Worm (Caenorhabditis elegans) whole organism, L4 larva: ENCODE data around the gene str-246.
A peak's percentile ranks its signal among the peaks of the same experiment; 100 is the strongest.

Source experiments
- F10B5.3 ChIP-seq: sonication (generic microtip); optimal IDR thresholded peaks from 2 replicates; lab custom pipeline; 2016; ENCODE audit warnings: mild to moderate bottlenecking, missing genetic modification characterization, missing compliant biosample characterization
- F26F4.8 ChIP-seq: fragments of 200-800 bp; sonication (Bioruptor generic); conservative IDR thresholded peaks from 2 replicates; pipeline ENCODE4 v1.3.6; 2022; ENCODE audit warnings: missing genetic modification characterization, missing compliant biosample characterization
- F44E2.7 ChIP-seq: fragments of 200-800 bp; sonication (Bioruptor generic); IDR thresholded peaks from 2 replicates; pipeline ENCODE4 v2.1.2; 2022; ENCODE audit warnings: missing genetic modification characterization, missing compliant biosample characterization
- F49E8.2 ChIP-seq: sonication (generic microtip); optimal IDR thresholded peaks from 2 replicates; lab custom pipeline; 2016; ENCODE audit warnings: missing compliant biosample characterization, mild to moderate bottlenecking, missing genetic modification characterization, borderline replicate concordance
- Y48G9A.11 ChIP-seq: fragments of 200-800 bp; sonication (Bioruptor generic); IDR thresholded peaks from 2 replicates; pipeline ENCODE4 v1.3.6; 2022; ENCODE audit warnings: missing genetic modification reagents, missing genetic modification characterization, missing compliant biosample characterization
- Y75B8A.6 ChIP-seq: fragments of 200-800 bp; sonication (Bioruptor generic); IDR thresholded peaks from 2 replicates; pipeline ENCODE4 v1.3.6; 2022; ENCODE audit warnings: missing genetic modification reagents, missing genetic modification characterization, missing compliant biosample characterization
- ZK337.2 ChIP-seq: fragments of 200-800 bp; sonication (Bioruptor generic); IDR thresholded peaks from 2 replicates; pipeline ENCODE4 v1.3.6; 2022; ENCODE audit warnings: missing genetic modification reagents, missing genetic modification characterization, missing compliant biosample characterization
- ama-1 ChIP-seq: fragments of 150-350 bp; optimal IDR thresholded peaks from 2 replicates; lab custom pipeline; 2014; ENCODE audit warnings: inconsistent platforms, mixed read lengths
- arid-1 ChIP-seq: fragments of 200-800 bp; sonication (Bioruptor generic); conservative IDR thresholded peaks from 2 replicates; pipeline ENCODE4 v1.3.6; 2022; ENCODE audit warnings: missing genetic modification reagents, missing genetic modification characterization, missing compliant biosample characterization
- ceh-28 ChIP-seq: fragments of 150-350 bp; optimal IDR thresholded peaks from 2 replicates; lab custom pipeline; 2014; ENCODE audit warnings: missing biosample characterization, missing genetic modification reagents, missing genetic modification characterization
- ceh-32 ChIP-seq: sonication (generic microtip); optimal IDR thresholded peaks from 2 replicates; lab custom pipeline; 2016; ENCODE audit warnings: mild to moderate bottlenecking, missing genetic modification characterization, missing compliant biosample characterization; ENCODE audit not compliant: poor library complexity
- cey-2 ChIP-seq: sonication (generic microtip); optimal IDR thresholded peaks from 3 replicates; lab custom pipeline; 2017; ENCODE audit warnings: missing genetic modification characterization, mild to moderate bottlenecking, missing compliant biosample characterization, antibody characterized with exemption, borderline replicate concordance; ENCODE audit not compliant: insufficient read depth
- dmd-6 ChIP-seq: fragments of 200-800 bp; sonication (Bioruptor generic); IDR thresholded peaks from 2 replicates; pipeline ENCODE4 v1.3.6; 2022; ENCODE audit warnings: missing genetic modification reagents, missing genetic modification characterization, missing compliant biosample characterization
- dmd-9 ChIP-seq: fragments of 200-800 bp; sonication (Bioruptor generic); IDR thresholded peaks from 2 replicates; pipeline ENCODE4 v1.3.6; 2022; ENCODE audit warnings: missing genetic modification reagents, missing genetic modification characterization, missing compliant biosample characterization
- dpl-1 ChIP-seq: fragments of 150-350 bp; optimal IDR thresholded peaks from 2 replicates; lab custom pipeline; 2014; ENCODE audit warnings: missing biosample characterization, missing genetic modification reagents, missing genetic modification characterization
- egl-27 ChIP-seq: sonication (generic microtip); optimal IDR thresholded peaks from 3 replicates; lab custom pipeline; 2017; ENCODE audit warnings: missing biosample characterization, missing genetic modification reagents, missing genetic modification characterization
- egl-43 ChIP-seq: fragments of 200-800 bp; sonication (Bioruptor generic); IDR thresholded peaks from 2 replicates; pipeline ENCODE4 v1.3.6; 2022; ENCODE audit warnings: missing genetic modification reagents, missing genetic modification characterization, missing compliant biosample characterization
- fos-1 ChIP-seq: fragments of 150-350 bp; optimal IDR thresholded peaks from 2 replicates; lab custom pipeline; 2014; ENCODE audit warnings: missing biosample characterization, missing genetic modification characterization
- gei-8 ChIP-seq: fragments of 200-800 bp; sonication (Bioruptor generic); optimal IDR thresholded peaks from 2 replicates; lab custom pipeline; 2018; ENCODE audit warnings: mild to moderate bottlenecking, missing genetic modification characterization, missing compliant biosample characterization
- hif-1 ChIP-seq, 2 experiments: sonication (generic microtip); optimal IDR thresholded peaks; 2 replicates each; lab custom pipeline; 2016 to 2017; ENCODE audit warnings: missing compliant biosample characterization in 2 of 2, missing genetic modification characterization in 2 of 2, missing genetic modification reagents in 2 of 2, missing genotype in 2 of 2, mild to moderate bottlenecking in 1 of 2
- hlh-30 ChIP-seq: sonication (generic microtip); optimal IDR thresholded peaks from 2 replicates; lab custom pipeline; 2017; ENCODE audit warnings: antibody characterized with exemption, mild to moderate bottlenecking, missing genetic modification characterization, missing compliant biosample characterization; ENCODE audit not compliant: insufficient read depth
- hmg-1.1 ChIP-seq: fragments of 200-800 bp; sonication (Bioruptor generic); IDR thresholded peaks from 2 replicates; pipeline ENCODE4 v1.3.6; 2022; ENCODE audit warnings: missing genetic modification reagents, missing genetic modification characterization, missing compliant biosample characterization
- jun-1 ChIP-seq: fragments of 150-350 bp; optimal IDR thresholded peaks from 2 replicates; lab custom pipeline; 2014; ENCODE audit warnings: missing biosample characterization, missing genetic modification reagents, missing genetic modification characterization
- lin-1 ChIP-seq: fragments of 200-800 bp; sonication (Bioruptor generic); IDR thresholded peaks from 2 replicates; pipeline ENCODE4 v1.3.6; 2022; ENCODE audit warnings: missing genetic modification reagents, missing genetic modification characterization, missing compliant biosample characterization
- lin-15B ChIP-seq: fragments of 150-350 bp; sonication (generic microtip); optimal IDR thresholded peaks from 3 replicates; lab custom pipeline; 2014; ENCODE audit warnings: missing biosample characterization, missing genetic modification characterization
- lin-38 ChIP-seq: fragments of 200-800 bp; sonication (Bioruptor generic); IDR thresholded peaks from 2 replicates; pipeline ENCODE4 v1.3.6; 2022; ENCODE audit warnings: missing genetic modification reagents, missing genetic modification characterization, missing compliant biosample characterization
- madf-5 ChIP-seq, 2 experiments: fragments of 200-800 bp; sonication (Bioruptor generic); IDR thresholded peaks; 2 replicates each; pipeline ENCODE4 v1.3.6; 2022; ENCODE audit warnings: missing compliant biosample characterization in 2 of 2, missing genetic modification characterization in 2 of 2
- madf-9 ChIP-seq: fragments of 200-800 bp; sonication (Bioruptor generic); conservative IDR thresholded peaks from 2 replicates; pipeline ENCODE4 v1.3.6; 2022; ENCODE audit warnings: missing genetic modification reagents, missing genetic modification characterization, missing compliant biosample characterization
- mep-1 ChIP-seq: fragments of 150-350 bp; sonication (generic microtip); optimal IDR thresholded peaks from 3 replicates; lab custom pipeline; 2014; ENCODE audit warnings: missing biosample characterization, missing genetic modification characterization
- mxl-3 ChIP-seq: fragments of 200-800 bp; sonication (Bioruptor generic); optimal IDR thresholded peaks from 2 replicates; lab custom pipeline; 2018; ENCODE audit warnings: mild to moderate bottlenecking, missing genetic modification characterization, missing compliant biosample characterization
- nhr-10 ChIP-seq: fragments of 150-350 bp; optimal IDR thresholded peaks from 2 replicates; lab custom pipeline; 2014; ENCODE audit warnings: missing biosample characterization, missing genetic modification characterization
- nhr-11 ChIP-seq: fragments of 150-350 bp; optimal IDR thresholded peaks from 2 replicates; lab custom pipeline; 2014; ENCODE audit warnings: missing biosample characterization, missing genetic modification characterization
- nhr-111 ChIP-seq: fragments of 200-800 bp; sonication (Bioruptor generic); optimal IDR thresholded peaks from 2 replicates; lab custom pipeline; 2018; ENCODE audit warnings: mild to moderate bottlenecking, missing genetic modification characterization, missing compliant biosample characterization
- nhr-28 ChIP-seq: fragments of 150-350 bp; optimal IDR thresholded peaks from 2 replicates; lab custom pipeline; 2014; ENCODE audit warnings: missing biosample characterization, missing genetic modification characterization
- nhr-41 ChIP-seq: fragments of 200-800 bp; sonication (Bioruptor generic); IDR thresholded peaks from 2 replicates; pipeline ENCODE4 v1.3.6; 2022; ENCODE audit warnings: missing genetic modification reagents, missing genetic modification characterization, missing compliant biosample characterization
- nhr-48 ChIP-seq: sonication (generic microtip); optimal IDR thresholded peaks from 2 replicates; lab custom pipeline; 2016; ENCODE audit warnings: mild to moderate bottlenecking, missing genetic modification characterization, missing compliant biosample characterization
- nhr-6 ChIP-seq: fragments of 150-350 bp; optimal IDR thresholded peaks from 2 replicates; lab custom pipeline; 2014; ENCODE audit warnings: missing biosample characterization, missing genetic modification characterization
- nhr-76 ChIP-seq: fragments of 150-350 bp; optimal IDR thresholded peaks from 2 replicates; lab custom pipeline; 2014; ENCODE audit warnings: missing biosample characterization, missing genetic modification characterization
- nhr-77 ChIP-seq: fragments of 150-350 bp; optimal IDR thresholded peaks from 2 replicates; lab custom pipeline; 2014; ENCODE audit warnings: missing biosample characterization, missing genetic modification characterization
- pha-4 ChIP-seq, 2 experiments: fragments of 150-350 bp in 1 of 2; fragments of 200-800 bp in 1 of 2; sonication (Bioruptor generic) in 1 of 2; IDR thresholded peaks in 1 of 2; optimal IDR thresholded peaks in 1 of 2; 2 replicates each; pipeline versions ENCODE4 v1.3.6 to Lab custom; 2014 to 2022; ENCODE audit warnings: missing genetic modification characterization in 2 of 2, missing genetic modification reagents in 2 of 2, missing biosample characterization in 1 of 2, missing compliant biosample characterization in 1 of 2
- php-3 ChIP-seq: fragments of 200-800 bp; sonication (Bioruptor generic); IDR thresholded peaks from 2 replicates; pipeline ENCODE4 v1.3.6; 2022; ENCODE audit warnings: missing genetic modification reagents, missing genetic modification characterization, missing compliant biosample characterization
- sdz-12 ChIP-seq: fragments of 200-800 bp; sonication (Bioruptor generic); optimal IDR thresholded peaks from 2 replicates; lab custom pipeline; 2018; ENCODE audit warnings: mild to moderate bottlenecking, missing genetic modification characterization, missing compliant biosample characterization
- snpc-1.2 ChIP-seq: fragments of 200-800 bp; sonication (Bioruptor generic); IDR thresholded peaks from 2 replicates; pipeline ENCODE4 v1.3.6; 2022; ENCODE audit warnings: missing genetic modification reagents, missing genetic modification characterization, missing compliant biosample characterization
- snpc-4 ChIP-seq: fragments of 150-350 bp; optimal IDR thresholded peaks from 2 replicates; lab custom pipeline; 2014; ENCODE audit warnings: missing biosample characterization, missing genetic modification characterization
- spr-1 ChIP-seq: sonication (generic microtip); optimal IDR thresholded peaks from 2 replicates; lab custom pipeline; 2016; ENCODE audit warnings: mild to moderate bottlenecking, missing genetic modification characterization, missing compliant biosample characterization
- tag-97 ChIP-seq: fragments of 200-800 bp; sonication (Bioruptor generic); IDR thresholded peaks from 2 replicates; pipeline ENCODE4 v1.3.6; 2022; ENCODE audit warnings: missing genetic modification characterization, missing compliant biosample characterization
- tra-1 ChIP-seq: fragments of 200-800 bp; sonication (Bioruptor generic); IDR thresholded peaks from 2 replicates; pipeline ENCODE4 v1.3.6; 2022; ENCODE audit warnings: missing genetic modification reagents, missing genetic modification characterization, missing compliant biosample characterization
- unc-130 ChIP-seq: sonication (generic microtip); optimal IDR thresholded peaks from 2 replicates; lab custom pipeline; 2016; ENCODE audit warnings: missing genetic modification reagents, missing genetic modification characterization, missing compliant biosample characterization
- unc-39 ChIP-seq: sonication (generic microtip); optimal IDR thresholded peaks from 2 replicates; lab custom pipeline; 2017; ENCODE audit warnings: missing biosample characterization, missing genetic modification characterization
- vab-7 ChIP-seq: fragments of 200-800 bp; sonication (Bioruptor generic); IDR thresholded peaks from 2 replicates; pipeline ENCODE4 v1.3.6; 2022; ENCODE audit warnings: missing genetic modification reagents, missing genetic modification characterization, missing compliant biosample characterization
- zfp-3 ChIP-seq: fragments of 200-800 bp; sonication (Bioruptor generic); conservative IDR thresholded peaks from 2 replicates; pipeline ENCODE4 v1.3.6; 2022; ENCODE audit warnings: missing genetic modification reagents, missing genetic modification characterization, missing compliant biosample characterization

Gene str-246

DNA sequence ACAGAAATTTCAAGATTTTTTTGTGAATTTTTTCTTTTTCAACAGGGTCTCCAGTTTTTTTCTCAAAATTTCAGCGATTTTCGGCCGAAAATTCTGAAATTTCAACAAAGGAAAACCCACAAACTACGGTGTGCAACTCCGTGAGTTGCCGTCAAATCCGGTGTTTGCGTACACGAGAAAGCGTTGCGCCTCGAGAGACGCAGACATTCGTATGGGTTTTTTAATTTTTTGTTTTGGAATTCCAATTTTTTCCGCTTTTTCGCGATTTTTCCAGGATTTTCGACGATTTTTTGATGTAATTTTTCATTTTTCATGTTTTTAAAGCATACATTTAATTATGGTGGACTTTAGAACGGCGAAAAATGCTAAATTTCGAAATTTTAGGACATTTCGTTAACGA, 41.4 kb upstream of the str-246 start (continued):
- peak; percentile 41 for TF ChIP-seq dmd-6
- TF ChIP-seq nhr-11, result peak; percentile 28
- peak; percentile 82 for TF ChIP-seq dpl-1 (GFP tag; lab: Kevin White, UChicago)
- no peak for TF ChIP-seq Y75B8A.6 (GFP tag; lab: Robert Waterston, UW)
- TF ChIP-seq egl-27 (tag; lab: Kevin White, UChicago), result no peak
- TF ChIP-seq gei-8 (GFP tag; lab: Kevin White, UChicago), result no peak
- no peak for TF ChIP-seq ceh-32 (tag; lab: Kevin White, UChicago)
- no peak for TF ChIP-seq dmd-9 (GFP tag; lab: Robert Waterston, UW)
- TF ChIP-seq madf-9, result no peak
- no peak for TF ChIP-seq unc-39 (tag; lab: Kevin White, UChicago)
- no peak for TF ChIP-seq F10B5.3
- no peak for TF ChIP-seq mxl-3
- no peak for TF ChIP-seq nhr-10 (tag; lab: Kevin White, UChicago)
- 0 out of 2 replicates have a peak, but pooled peaks have one; percentile 45 for TF ChIP-seq ZK337.2 (GFP tag; lab: Robert Waterston, UW)
- no peak for TF ChIP-seq nhr-48 (tag; lab: Kevin White, UChicago)
- peak; percentile 49 for TF ChIP-seq mep-1 (tag; lab: Kevin White, UChicago)
- no peak for TF ChIP-seq vab-7 (GFP tag; lab: Robert Waterston, UW)
- no peak for TF ChIP-seq nhr-111 (GFP tag; lab: Kevin White, UChicago)
- no peak for TF ChIP-seq nhr-76 (tag; lab: Kevin White, UChicago)
- TF ChIP-seq nhr-28 (tag; lab: Kevin White, UChicago), result peak; percentile 37
- TF ChIP-seq jun-1, result no peak
- no peak for TF ChIP-seq fos-1
- TF ChIP-seq sdz-12 (GFP tag; lab: Kevin White, UChicago), result no peak
- TF ChIP-seq nhr-77 (tag; lab: Kevin White, UChicago), result peak; percentile 75
- TF ChIP-seq pha-4 (GFP tag; IDR thresholded peaks at IDR 0.05; lab: Robert Waterston, UW), result peak; percentile 56; the same call in 1 of the 2 replicates
- TF ChIP-seq pha-4 (tag; optimal IDR thresholded peaks at IDR 0.05; lab: Kevin White, UChicago), result no peak
- TF ChIP-seq hlh-30 (tag; lab: Kevin White, UChicago), result peak; percentile 63
- TF ChIP-seq nhr-6 (tag; lab: Kevin White, UChicago), result no peak
- peak; percentile 29 for TF ChIP-seq ama-1
- no peak for TF ChIP-seq F44E2.7 (GFP tag; lab: Robert Waterston, UW)
- peak; percentile 73 for TF ChIP-seq unc-130 (GFP tag; lab: Kevin White, UChicago)
- TF ChIP-seq nhr-41 (GFP tag; lab: Robert Waterston, UW), result no peak
- TF ChIP-seq hif-1 (tag; optimal IDR thresholded peaks at IDR 0.05; lab: Kevin White, UChicago), result peak in 1 of 2 experiments; percentile 28
- no peak for TF ChIP-seq ceh-28
- TF ChIP-seq cey-2 (tag; lab: Kevin White, UChicago), result no peak
- TF ChIP-seq egl-43, result no peak
- no peak for TF ChIP-seq tag-97 (GFP tag; lab: Robert Waterston, UW)
- TF ChIP-seq lin-38 (GFP tag; lab: Robert Waterston, UW), result peak; percentile 87
- no peak for TF ChIP-seq lin-1 (GFP tag; lab: Robert Waterston, UW)
- TF ChIP-seq snpc-1.2 (GFP tag; lab: Robert Waterston, UW), result peak; percentile 65
- no peak for TF ChIP-seq zfp-3 (GFP tag; lab: Robert Waterston, UW)
- TF ChIP-seq Y48G9A.11 (GFP tag; lab: Robert Waterston, UW), result peak; percentile 64
- TF ChIP-seq spr-1, result peak; percentile 27
- TF ChIP-seq madf-5 (GFP tag; IDR thresholded peaks at IDR 0.05; lab: Robert Waterston, UW), result no peak
- TF ChIP-seq hmg-1.1 (GFP tag; lab: Robert Waterston, UW), result peak; percentile 71
- no peak for TF ChIP-seq lin-15B
- TF ChIP-seq tra-1 (GFP tag; lab: Robert Waterston, UW), result no peak
- peak; percentile 71 for TF ChIP-seq F49E8.2
- TF ChIP-seq F26F4.8 (GFP tag; lab: Robert Waterston, UW), result no peak
- TF ChIP-seq snpc-4 (tag; lab: Kevin White, UChicago), result no peak
- TF ChIP-seq php-3, result no peak
- TF ChIP-seq arid-1 (GFP tag; lab: Robert Waterston, UW), result peak; percentile 77
